Worm (Caenorhabditis elegans) whole organism, L4 larva: ENCODE measurements around the gene mps-4.

ENCODE experiments used
- F49E8.2 ChIP-seq: sonication (generic microtip); optimal IDR thresholded peaks from 2 replicates; lab custom pipeline; 2016; ENCODE audit warnings: missing compliant biosample characterization, mild to moderate bottlenecking, missing genetic modification characterization, borderline replicate concordance
- lin-39 ChIP-seq: fragments of 150-350 bp; optimal IDR thresholded peaks from 2 replicates; lab custom pipeline; 2014; ENCODE audit warnings: missing biosample characterization, missing genetic modification reagents, missing genetic modification characterization
- tra-1 ChIP-seq: fragments of 200-800 bp; sonication (Bioruptor generic); IDR thresholded peaks from 2 replicates; pipeline ENCODE4 v1.3.6; 2022; ENCODE audit warnings: missing genetic modification reagents, missing genetic modification characterization, missing compliant biosample characterization
- unc-62 ChIP-seq, 3 experiments: fragments of 150-350 bp in 1 of 3; sonication (generic microtip); optimal IDR thresholded peaks in 2 of 3; peaks in 1 of 3; 1 replicate in 1 of 3; 2 replicates in 2 of 3; lab custom pipeline; 2014 to 2017; ENCODE audit warnings: missing biosample characterization in 3 of 3, missing genetic modification characterization in 3 of 3, missing genetic modification reagents in 3 of 3, missing genotype in 1 of 3
- zip-2 ChIP-seq: fragments of 150-350 bp; optimal IDR thresholded peaks from 2 replicates; lab custom pipeline; 2014; ENCODE audit warnings: missing biosample characterization, missing genetic modification characterization

- TF ChIP-seq zip-2 (tag; lab: Kevin White, UChicago) = no peak
- TF ChIP-seq unc-62 (GFP tag; optimal IDR thresholded peaks at IDR 0.05 in 1 of 2; lab: Kevin White, UChicago) = no peak
- no peak for TF ChIP-seq unc-62 (tag; optimal IDR thresholded peaks at IDR 0.05; lab: Kevin White, UChicago)
- no peak for TF ChIP-seq tra-1 (GFP tag; lab: Robert Waterston, UW)
- TF ChIP-seq lin-39 (tag; lab: Kevin White, UChicago) = no peak
- no peak for TF ChIP-seq F49E8.2 (tag; lab: Kevin White, UChicago)
These were observed 21.4 kb downstream of the mps-4 start, which contains the start of gene knl-1 for ce11 chrIII:8250007-8250683.
